Fruit fly (Drosophila melanogaster): ENCODE measurements around the gene att-ORFB.

DNA sequence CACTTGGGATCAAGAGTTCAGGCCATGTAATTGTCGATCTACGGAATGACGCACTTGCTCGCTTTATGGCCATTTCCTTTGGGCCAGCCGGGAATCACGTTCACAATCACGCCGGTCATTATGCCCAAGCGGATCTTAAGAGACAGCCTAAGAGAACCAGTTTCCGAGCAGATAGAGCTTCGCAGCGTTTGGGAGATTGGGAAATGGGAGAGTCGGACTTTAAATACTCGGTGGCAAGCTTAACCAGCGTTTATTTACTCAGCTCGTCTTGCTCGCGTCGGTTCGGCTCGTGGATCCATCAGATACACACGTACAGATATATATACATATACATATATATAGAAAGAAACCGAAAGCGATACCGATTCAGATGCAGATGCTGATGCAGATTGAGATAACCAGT, 11.3 kb upstream of the att-ORFB start:
- TF ChIP-seq cnc (optimal IDR thresholded peaks at IDR 0.05) = no peak
- no peak for TF ChIP-seq pad (GFP tag; optimal IDR thresholded peaks at IDR 0.05)
- no peak for TF ChIP-seq cic (GFP tag; optimal IDR thresholded peaks at IDR 0.05)
- TF ChIP-seq Clk (GFP tag; optimal IDR thresholded peaks at IDR 0.05) = no peak
- no peak for TF ChIP-seq CG14711 (tag; optimal IDR thresholded peaks at IDR 0.05)
- no peak for TF ChIP-seq Crg-1 (GFP tag; optimal IDR thresholded peaks at IDR 0.05)
- TF ChIP-seq CG12768 (GFP tag; optimal IDR thresholded peaks at IDR 0.05) = no peak
- no peak for TF ChIP-seq Mnt (GFP tag; optimal IDR thresholded peaks at IDR 0.05)

Data from whole organism, adult.